Worm (Caenorhabditis elegans) whole organism, early embryonic: Measurements from ENCODE around the gene F55C12.2.

Experiments
- B0310.2 ChIP-seq: sonication (generic microtip); optimal IDR thresholded peaks from 2 replicates; lab custom pipeline; 2016; ENCODE audit warnings: mild to moderate bottlenecking, missing genetic modification characterization, missing compliant biosample characterization
- F13C5.2 ChIP-seq: sonication (generic microtip); optimal IDR thresholded peaks from 2 replicates; lab custom pipeline; 2017; ENCODE audit warnings: mild to moderate bottlenecking, missing genetic modification characterization, inconsistent platforms, missing compliant biosample characterization
- ama-1 ChIP-seq: fragments of 150-350 bp; optimal IDR thresholded peaks from 2 replicates; lab custom pipeline; 2014
- ceh-13 ChIP-seq: fragments of 200-800 bp; sonication (Bioruptor generic); optimal IDR thresholded peaks from 2 replicates; lab custom pipeline; 2018; ENCODE audit warnings: mild to moderate bottlenecking, missing genetic modification characterization, missing compliant biosample characterization
- flt-1 ChIP-seq: fragments of 200-800 bp; sonication (Bioruptor generic); IDR thresholded peaks from 2 replicates; pipeline ENCODE4 v1.3.6; 2022; ENCODE audit warnings: missing genetic modification characterization, missing compliant biosample characterization
- hmbx-1 ChIP-seq: sonication (generic microtip); optimal IDR thresholded peaks from 2 replicates; lab custom pipeline; 2016; ENCODE audit warnings: mild to moderate bottlenecking, missing genetic modification characterization, missing compliant biosample characterization
- hnd-1 ChIP-seq: sonication (generic microtip); optimal IDR thresholded peaks from 2 replicates; lab custom pipeline; 2016; ENCODE audit warnings: missing genetic modification characterization, missing compliant biosample characterization
- pes-1 ChIP-seq: fragments of 200-800 bp; sonication (Bioruptor generic); IDR thresholded peaks from 2 replicates; pipeline ENCODE4 v1.3.6; 2022; ENCODE audit warnings: missing genetic modification reagents, missing genetic modification characterization, missing compliant biosample characterization
- scrt-1 ChIP-seq: fragments of 200-800 bp; sonication (Bioruptor generic); IDR thresholded peaks from 2 replicates; pipeline ENCODE4 v1.3.6; 2022; ENCODE audit warnings: missing genetic modification characterization, missing compliant biosample characterization
- tbx-11 ChIP-seq: fragments of 200-800 bp; sonication (Bioruptor generic); IDR thresholded peaks from 2 replicates; pipeline ENCODE4 v1.3.6; 2022; ENCODE audit warnings: missing genetic modification characterization, missing compliant biosample characterization

DNA sequence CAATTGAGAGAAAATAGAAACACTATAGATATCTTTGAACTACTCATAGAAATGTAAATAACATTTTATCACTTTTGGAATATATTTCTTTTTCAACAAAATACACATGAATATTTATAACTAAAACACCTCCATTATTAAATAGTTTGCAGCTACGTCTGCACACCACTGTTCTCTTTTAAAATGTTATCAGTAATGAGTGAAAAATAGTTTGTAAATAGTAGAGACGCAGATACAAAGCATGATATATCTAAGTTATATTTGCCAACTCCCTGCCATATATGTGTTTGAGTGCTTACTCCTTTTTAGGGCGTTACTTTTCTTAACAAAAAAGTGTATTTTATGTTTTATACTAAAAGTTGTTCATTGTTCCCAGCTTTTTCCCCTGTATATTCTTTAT is 30.4 kb upstream of the F55C12.2 start:
- TF ChIP-seq B0310.2 (tag; lab: Kevin White, UChicago) (no peak), hnd-1 (tag; lab: Kevin White, UChicago) (no peak), flt-1 (GFP tag; lab: Robert Waterston, UW) (no peak), ceh-13 (no peak), hmbx-1 (tag; lab: Kevin White, UChicago) (no peak), ama-1 (lab: Kevin White, UChicago) (no peak), scrt-1 (no peak), F13C5.2 (tag; lab: Kevin White, UChicago) (no peak), pes-1 (GFP tag; lab: Robert Waterston, UW) (no peak), tbx-11 (GFP tag; lab: Robert Waterston, UW) (no peak)
